Fruit fly (Drosophila melanogaster): ENCODE measurements around the gene Tbh.

Tbh gene

DNA sequence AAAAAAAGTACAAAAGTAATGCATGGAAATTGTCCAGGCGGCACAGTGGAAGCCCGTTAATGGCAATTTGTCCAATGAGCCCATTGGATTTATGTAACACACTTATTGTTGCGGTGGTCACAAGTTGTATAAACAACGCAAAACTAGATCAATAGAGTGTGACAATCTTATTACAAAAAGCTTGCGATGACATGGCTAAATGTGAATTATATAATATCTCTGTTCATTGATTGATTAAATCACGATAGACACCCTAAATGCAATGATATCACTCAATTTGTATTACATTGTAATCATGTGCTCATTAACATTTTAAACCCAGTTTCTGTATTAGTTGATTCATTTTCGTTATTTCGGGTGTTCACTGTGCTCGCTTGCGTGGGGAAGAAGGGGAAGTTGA, 17.5 kb upstream of the Tbh start (continued):
- peak; percentile 8 for TF ChIP-seq az2 (GFP tag; optimal IDR thresholded peaks at IDR 0.05)
- no peak for TF ChIP-seq CG8765 (GFP tag; IDR thresholded peaks at IDR 0.05)
- no peak for TF ChIP-seq CG30020 (tag; optimal IDR thresholded peaks at IDR 0.05)
- TF ChIP-seq Myb (GFP tag; optimal IDR thresholded peaks at IDR 0.05): no peak
- no peak for TF ChIP-seq btn (GFP tag; optimal IDR thresholded peaks at IDR 0.05)
- no peak for TF ChIP-seq crp (GFP tag; optimal IDR thresholded peaks at IDR 0.05)
- no peak for TF ChIP-seq Six4 (GFP tag; optimal IDR thresholded peaks at IDR 0.05)
- TF ChIP-seq CG7839 (tag; optimal IDR thresholded peaks at IDR 0.05): peak; percentile 30
- TF ChIP-seq CG3065 (GFP tag; optimal IDR thresholded peaks at IDR 0.05): no peak
- peak in 1 of 3 experiments; percentile 56 for TF ChIP-seq lola (GFP tag; optimal IDR thresholded peaks at IDR 0.05)
- TF ChIP-seq CG34422 (GFP tag; IDR thresholded peaks at IDR 0.05): no peak
- TF ChIP-seq ap (GFP tag; IDR thresholded peaks at IDR 0.05): no peak
- no peak for TF ChIP-seq Ptx1 (GFP tag; IDR thresholded peaks at IDR 0.05)
- TF ChIP-seq CG1647 (GFP tag; optimal IDR thresholded peaks at IDR 0.05): no peak
- no peak for TF ChIP-seq CG7987 (GFP tag; optimal IDR thresholded peaks at IDR 0.05)
- no peak for TF ChIP-seq nau (GFP tag; optimal IDR thresholded peaks at IDR 0.05)
- peak; percentile 57; the same call in 2 of the 3 replicates for TF ChIP-seq CG17361 (GFP tag; IDR thresholded peaks at IDR 0.05)
- no peak for TF ChIP-seq Drgx (GFP tag; IDR thresholded peaks at IDR 0.05)
- no peak for TF ChIP-seq CG6654 (GFP tag; optimal IDR thresholded peaks at IDR 0.05)
- TF ChIP-seq run (tag; optimal IDR thresholded peaks at IDR 0.05): no peak
- no peak for TF ChIP-seq toy (GFP tag; IDR thresholded peaks at IDR 0.05)
- no peak for TF ChIP-seq Mes4 (GFP tag; optimal IDR thresholded peaks at IDR 0.05)
- no peak for TF ChIP-seq CG11696 (GFP tag; IDR thresholded peaks at IDR 0.05)
- TF ChIP-seq CG32767 (GFP tag; IDR thresholded peaks at IDR 0.05): no peak
- TF ChIP-seq CG17829 (tag; optimal IDR thresholded peaks at IDR 0.05): peak; percentile 5
- TF ChIP-seq CG11247 (GFP tag; IDR thresholded peaks at IDR 0.05): no peak
- no peak for TF ChIP-seq CG3995 (GFP tag; optimal IDR thresholded peaks at IDR 0.05)
- no peak for TF ChIP-seq CG5245 (GFP tag; optimal IDR thresholded peaks at IDR 0.05)
- peak; percentile 13 for TF ChIP-seq Oli (tag; optimal IDR thresholded peaks at IDR 0.05)
- TF ChIP-seq CG6854 (GFP tag; optimal IDR thresholded peaks at IDR 0.05): no peak
- TF ChIP-seq schlank (tag; optimal IDR thresholded peaks at IDR 0.05): no peak
- TF ChIP-seq Meics (GFP tag; optimal IDR thresholded peaks at IDR 0.05): no peak
- TF ChIP-seq Adf1 (GFP tag; IDR thresholded peaks at IDR 0.05): no peak
- no peak for TF ChIP-seq Mad (GFP tag; optimal IDR thresholded peaks at IDR 0.05)
- TF ChIP-seq Doc2 (GFP tag; IDR thresholded peaks at IDR 0.05): no peak
- no peak for TF ChIP-seq zfh1 (GFP tag; IDR thresholded peaks at IDR 0.05)
- TF ChIP-seq CG33213 (GFP tag; optimal IDR thresholded peaks at IDR 0.05): no peak
- no peak for TF ChIP-seq cg (GFP tag; optimal IDR thresholded peaks at IDR 0.05)
- no peak for TF ChIP-seq CG16813 (GFP tag; IDR thresholded peaks at IDR 0.05; ENCODE audit: partially characterized antibody)
- peak; percentile 23 for TF ChIP-seq CoRest (tag; optimal IDR thresholded peaks at IDR 0.05)
- no peak for TF ChIP-seq cato (GFP tag; optimal IDR thresholded peaks at IDR 0.05; ENCODE audit: borderline replicate concordance)
- TF ChIP-seq chinmo (GFP tag; IDR thresholded peaks at IDR 0.05; ENCODE audit: partially characterized antibody): no peak
- no peak for TF ChIP-seq pan (optimal IDR thresholded peaks at IDR 0.05)
- no peak for TF ChIP-seq pan (GFP tag; optimal IDR thresholded peaks at IDR 0.05 in 1 of 2, IDR thresholded peaks at IDR 0.05 in 1 of 2)
- no peak for TF ChIP-seq CG1832 (GFP tag; optimal IDR thresholded peaks at IDR 0.05)
- no peak for TF ChIP-seq cad (GFP tag; optimal IDR thresholded peaks at IDR 0.05)
- TF ChIP-seq CG2678 (tag; optimal IDR thresholded peaks at IDR 0.05): peak; percentile 36
- TF ChIP-seq Eip74EF (GFP tag; optimal IDR thresholded peaks at IDR 0.05): no peak
- TF ChIP-seq CG11093 (GFP tag; IDR thresholded peaks at IDR 0.05): no peak
- TF ChIP-seq Hmr (GFP tag; optimal IDR thresholded peaks at IDR 0.05): no peak
- no peak for TF ChIP-seq CG3726 (GFP tag; IDR thresholded peaks at IDR 0.05)
- no peak for TF ChIP-seq scrt (GFP tag; optimal IDR thresholded peaks at IDR 0.05)

Measured in whole organism, embryonic.